Worm (Caenorhabditis elegans) whole organism, L3 larva: ENCODE data around the gene F22F4.5.

Source experiments
- R02D3.7 ChIP-seq: fragments of 150-350 bp; optimal IDR thresholded peaks from 2 replicates; lab custom pipeline; 2014; ENCODE audit warnings: missing biosample characterization, missing genetic modification characterization
- ceh-82 ChIP-seq: fragments of 150-350 bp; optimal IDR thresholded peaks from 2 replicates; lab custom pipeline; 2014; ENCODE audit warnings: missing biosample characterization, missing genetic modification characterization
- nhr-12 ChIP-seq: fragments of 150-350 bp; optimal IDR thresholded peaks from 2 replicates; lab custom pipeline; 2014; ENCODE audit warnings: missing biosample characterization, missing genetic modification characterization
- nhr-237 ChIP-seq: fragments of 150-350 bp; optimal IDR thresholded peaks from 2 replicates; lab custom pipeline; 2014; ENCODE audit warnings: missing biosample characterization, missing genetic modification characterization
- nhr-28 ChIP-seq: fragments of 150-350 bp; optimal IDR thresholded peaks from 2 replicates; lab custom pipeline; 2014; ENCODE audit warnings: missing biosample characterization, missing genetic modification characterization
- pha-4 ChIP-seq: fragments of 150-350 bp; optimal IDR thresholded peaks from 2 replicates; lab custom pipeline; 2014; ENCODE audit warnings: missing biosample characterization, missing genetic modification reagents, missing genetic modification characterization
- pqm-1 ChIP-seq: fragments of 150-350 bp; optimal IDR thresholded peaks from 2 replicates; lab custom pipeline; 2017; ENCODE audit warnings: missing biosample characterization, missing genetic modification characterization, inconsistent platforms
- ztf-4 ChIP-seq: fragments of 150-350 bp; optimal IDR thresholded peaks from 2 replicates; lab custom pipeline; 2014; ENCODE audit warnings: missing biosample characterization, missing genetic modification characterization

DNA sequence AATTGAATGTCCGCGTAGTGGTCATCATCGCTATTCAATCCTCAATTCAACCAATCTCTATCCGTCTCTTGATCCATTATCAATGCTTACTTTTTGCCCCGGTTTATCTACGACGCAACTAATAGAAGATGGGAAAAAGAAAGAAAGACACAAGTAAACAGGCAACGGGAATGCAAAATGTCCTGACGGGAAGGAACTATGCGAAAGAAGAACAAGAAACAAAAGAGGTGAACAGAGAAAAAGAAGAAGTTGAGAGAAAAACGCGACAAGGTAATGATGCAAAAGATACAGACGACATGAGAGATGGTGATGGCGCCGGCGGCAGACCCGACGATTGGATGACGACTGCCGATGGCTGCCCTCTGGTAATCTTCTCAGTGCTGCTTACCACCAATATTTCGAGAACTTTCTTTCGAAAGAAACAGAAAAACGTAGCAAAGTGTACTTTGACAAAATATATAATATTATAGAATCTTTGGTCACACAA is 49.4 kb upstream of the F22F4.5 start:
- TF ChIP-seq nhr-237, result no peak
- TF ChIP-seq ceh-82, result no peak
- peak; percentile 92 for TF ChIP-seq pha-4
- TF ChIP-seq ztf-4 (tag; lab: Kevin White, UChicago), result no peak
- peak; percentile 81 for TF ChIP-seq pqm-1 (tag; lab: Kevin White, UChicago)
- TF ChIP-seq nhr-28 (tag; lab: Kevin White, UChicago), result no peak
- peak; percentile 21 for TF ChIP-seq R02D3.7 (tag; lab: Kevin White, UChicago)
- TF ChIP-seq nhr-12 (tag; lab: Kevin White, UChicago), result no peak
